Fruit fly (Drosophila melanogaster) S2 (cell line): ENCODE data around the gene CG4896.

ENCODE experiments used
- CG8478 ChIP-seq: fragments of >200 bp; optimal IDR thresholded peaks from 2 replicates; lab custom pipeline; 2018
- CTCF ChIP-seq, 2 experiments: fragments of >200 bp; optimal IDR thresholded peaks; 2 replicates each; lab custom pipeline; 2018

The CG4896 gene

dm6 chr2L:1199912-1200721 is 22.6 kb downstream of the CG4896 start, which contains the start of the genes CG43349 and CG5011:
CG43349 (plus strand) TSS chr2L:1200205.
CG5011 (plus strand) TSS chr2L:1200671.
- no peak for TF ChIP-seq CG8478 (lab: Kevin White, UChicago)
- TF ChIP-seq CTCF (optimal IDR thresholded peaks at IDR 0.05; lab: Kevin White, UChicago) = no peak

dm6 chr2L:1201396-1201837 is 23.9 kb downstream of the CG4896 start:
- TF ChIP-seq CG8478 (lab: Kevin White, UChicago) (no peak), CTCF (optimal IDR thresholded peaks at IDR 0.05; lab: Kevin White, UChicago) (no peak)

dm6 chr2L:1202445-1202844 is 25.0 kb downstream of the CG4896 start:
- TF ChIP-seq CG8478 (lab: Kevin White, UChicago) (no peak), CTCF (optimal IDR thresholded peaks at IDR 0.05; lab: Kevin White, UChicago) (no peak)

dm6 chr2L:1203915-1204314 is 26.4 kb downstream of the CG4896 start, which contains the start of gene CG14342:
CG14342 (plus strand) TSS chr2L:1204215.
- no peak for TF ChIP-seq CG8478 (lab: Kevin White, UChicago)
- TF ChIP-seq CTCF (optimal IDR thresholded peaks at IDR 0.05; lab: Kevin White, UChicago) = no peak

- TF ChIP-seq CG8478 (lab: Kevin White, UChicago) (no peak), CTCF (optimal IDR thresholded peaks at IDR 0.05; lab: Kevin White, UChicago) (no peak)
These were observed 29.9 kb downstream of the CG4896 start for dm6 chr2L:1207432-1207831.

- TF ChIP-seq CG8478 (lab: Kevin White, UChicago) = no peak
- TF ChIP-seq CTCF (optimal IDR thresholded peaks at IDR 0.05; lab: Kevin White, UChicago) = no peak
These were observed 34.0 kb downstream of the CG4896 start for dm6 chr2L:1211528-1211927.

dm6 chr2L:1213587-1213986 is 36.1 kb downstream of the CG4896 start:
- no peak for TF ChIP-seq CTCF (optimal IDR thresholded peaks at IDR 0.05; lab: Kevin White, UChicago)
- TF ChIP-seq CG8478 (lab: Kevin White, UChicago) = no peak

dm6 chr2L:1214465-1214864 is 37.0 kb downstream of the CG4896 start:
- TF ChIP-seq CTCF (optimal IDR thresholded peaks at IDR 0.05; lab: Kevin White, UChicago) = no peak
- no peak for TF ChIP-seq CG8478 (lab: Kevin White, UChicago)

dm6 chr2L:1217033-1217612 is 39.6 kb downstream of the CG4896 start:
- TF ChIP-seq CTCF (optimal IDR thresholded peaks at IDR 0.05; lab: Kevin White, UChicago) (no peak), CG8478 (lab: Kevin White, UChicago) (no peak)

- TF ChIP-seq CTCF (optimal IDR thresholded peaks at IDR 0.05; lab: Kevin White, UChicago) (no peak), CG8478 (lab: Kevin White, UChicago) (no peak)
These were observed 40.5 kb downstream of the CG4896 start for dm6 chr2L:1217892-1218473.

- no peak for TF ChIP-seq CTCF (optimal IDR thresholded peaks at IDR 0.05; lab: Kevin White, UChicago)
- no peak for TF ChIP-seq CG8478 (lab: Kevin White, UChicago)
These were observed 41.0 kb downstream of the CG4896 start for dm6 chr2L:1218475-1218874.

- no peak for TF ChIP-seq CTCF (optimal IDR thresholded peaks at IDR 0.05; lab: Kevin White, UChicago)
- TF ChIP-seq CG8478 (lab: Kevin White, UChicago) = no peak
These were observed 41.5 kb downstream of the CG4896 start, which contains the start of gene CG42329 for dm6 chr2L:1218993-1219392. CG42329 (plus strand) TSS chr2L:1219293.

- no peak for TF ChIP-seq CG8478 (lab: Kevin White, UChicago)
- TF ChIP-seq CTCF (optimal IDR thresholded peaks at IDR 0.05; lab: Kevin White, UChicago) = no peak
These were observed 53.2 kb downstream of the CG4896 start for dm6 chr2L:1230691-1231090.
